Fruit fly (Drosophila melanogaster) whole organism, adult: ENCODE measurements around the gene CG10958.

Source experiments
- CG11617 ChIP-seq: fragments of 200-800 bp; sonication (Bioruptor generic); optimal IDR thresholded peaks from 2 replicates; lab custom pipeline; 2017; ENCODE audit warnings: mild to moderate bottlenecking, missing biosample characterization, missing genetic modification reagents, missing genetic modification characterization
- CG12768 ChIP-seq: fragments of 200-800 bp; sonication (Bioruptor generic); optimal IDR thresholded peaks from 2 replicates; lab custom pipeline; 2017; ENCODE audit warnings: missing biosample characterization, missing genetic modification characterization, mild to moderate bottlenecking, moderate library complexity, missing genetic modification reagents
- CG14711 ChIP-seq: fragments of 200-800 bp; sonication (Bioruptor generic); optimal IDR thresholded peaks from 2 replicates; lab custom pipeline; 2018; ENCODE audit warnings: missing biosample characterization, mild to moderate bottlenecking, missing genetic modification characterization, moderate library complexity
- CG1620 ChIP-seq: fragments of 200-800 bp; sonication (Bioruptor generic); optimal IDR thresholded peaks from 2 replicates; lab custom pipeline; 2016; ENCODE audit warnings: missing biosample characterization, missing genetic modification characterization
- CG33017 ChIP-seq: fragments of 200-800 bp; sonication (Bioruptor generic); optimal IDR thresholded peaks from 2 replicates; lab custom pipeline; 2018; ENCODE audit warnings: missing biosample characterization, mild to moderate bottlenecking, missing genetic modification characterization, moderate library complexity
- CG5204 ChIP-seq: fragments of 200-800 bp; sonication (Bioruptor generic); optimal IDR thresholded peaks from 2 replicates; lab custom pipeline; 2016; ENCODE audit warnings: missing biosample characterization, missing genetic modification characterization
- CG7045 ChIP-seq: fragments of 200-800 bp; sonication (Bioruptor generic); optimal IDR thresholded peaks from 2 replicates; lab custom pipeline; 2017; ENCODE audit warnings: missing biosample characterization, mild to moderate bottlenecking, missing genetic modification characterization
- CG7101 ChIP-seq: fragments of 200-800 bp; sonication (Bioruptor generic); optimal IDR thresholded peaks from 2 replicates; lab custom pipeline; 2018; ENCODE audit warnings: missing biosample characterization, mild to moderate bottlenecking, missing genetic modification characterization, moderate library complexity
- Clk ChIP-seq: fragments of 200-800 bp; sonication (Bioruptor generic); optimal IDR thresholded peaks from 2 replicates; lab custom pipeline; 2017; ENCODE audit warnings: missing biosample characterization, missing genetic modification characterization
- Crg-1 ChIP-seq: fragments of 200-800 bp; sonication (Bioruptor generic); optimal IDR thresholded peaks from 2 replicates; lab custom pipeline; 2016; ENCODE audit warnings: missing biosample characterization, missing genetic modification characterization
- Hr96 ChIP-seq: fragments of 200-800 bp; sonication (Bioruptor generic); optimal IDR thresholded peaks from 2 replicates; lab custom pipeline; 2016; ENCODE audit warnings: missing biosample characterization, missing genetic modification characterization
- Mnt ChIP-seq: fragments of 200-800 bp; sonication (Bioruptor generic); optimal IDR thresholded peaks from 2 replicates; lab custom pipeline; 2016; ENCODE audit warnings: missing biosample characterization, mild to moderate bottlenecking, missing genetic modification characterization
- bab1 ChIP-seq: fragments of 200-800 bp; sonication (Bioruptor generic); optimal IDR thresholded peaks from 3 replicates; lab custom pipeline; 2019; ENCODE audit warnings: missing biosample characterization, mild to moderate bottlenecking, missing genetic modification characterization, moderate library complexity
- cic ChIP-seq: fragments of 200-800 bp; sonication (Bioruptor generic); optimal IDR thresholded peaks from 2 replicates; lab custom pipeline; 2017; ENCODE audit warnings: missing biosample characterization, mild to moderate bottlenecking, missing genetic modification characterization, moderate library complexity
- cnc ChIP-seq, 2 experiments: fragments of >200 bp; optimal IDR thresholded peaks; 2 replicates each; lab custom pipeline; 2017
- kay ChIP-seq: fragments of 200-800 bp; sonication (Bioruptor generic); peaks from one replicate; lab custom pipeline; 2016; ENCODE audit warnings: missing biosample characterization, missing genetic modification characterization, borderline replicate concordance
- ovo ChIP-seq: fragments of 200-800 bp; sonication (Bioruptor generic); optimal IDR thresholded peaks from 2 replicates; lab custom pipeline; 2016; ENCODE audit warnings: missing biosample characterization, missing genetic modification characterization
- pad ChIP-seq: fragments of 200-800 bp; sonication (Bioruptor generic); optimal IDR thresholded peaks from 3 replicates; lab custom pipeline; 2017; ENCODE audit warnings: missing biosample characterization, missing genetic modification characterization, mild to moderate bottlenecking, moderate library complexity, missing genetic modification reagents
- tj ChIP-seq: fragments of 200-800 bp; sonication (Bioruptor generic); optimal IDR thresholded peaks from 3 replicates; lab custom pipeline; 2017; ENCODE audit warnings: missing biosample characterization, mild to moderate bottlenecking, missing genetic modification characterization, moderate library complexity
- toe ChIP-seq: fragments of 200-800 bp; sonication (Bioruptor generic); optimal IDR thresholded peaks from 2 replicates; lab custom pipeline; 2016; ENCODE audit warnings: missing biosample characterization, missing genetic modification characterization

CG10958 gene

DNA sequence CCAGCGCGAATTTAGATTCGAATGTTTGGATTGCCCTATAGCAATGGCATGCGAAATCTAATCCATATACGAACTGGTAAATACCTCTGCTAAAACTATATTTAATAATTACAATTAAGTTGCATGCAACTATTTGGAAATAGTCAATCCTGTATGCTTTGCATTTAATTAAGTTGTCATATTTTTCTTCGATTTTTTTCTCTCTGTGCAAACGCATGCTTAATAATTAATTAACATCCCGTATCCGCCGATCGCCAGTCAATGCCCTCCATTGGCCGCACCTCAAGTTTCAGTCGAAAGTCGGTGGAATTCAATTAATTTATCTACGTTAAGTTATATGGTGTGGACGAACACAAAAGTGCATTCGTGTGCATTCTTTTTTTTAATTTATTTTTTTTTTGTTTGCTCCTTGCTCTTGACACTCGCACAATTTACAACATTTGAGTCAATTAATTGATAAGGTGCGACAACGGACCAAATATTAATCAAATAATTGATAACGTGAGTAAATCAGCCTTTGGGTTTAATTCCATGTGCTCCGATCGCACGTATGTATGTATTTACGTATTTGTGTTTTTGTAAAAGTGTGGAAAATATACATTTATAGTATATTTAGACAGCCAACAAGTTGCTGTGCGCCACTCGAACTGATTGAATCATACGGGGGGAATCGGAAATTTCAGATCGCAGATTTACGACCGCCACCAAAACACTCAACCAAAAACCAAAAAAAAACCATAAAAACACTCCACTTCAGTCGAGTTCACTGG lies 25.6 kb upstream of the CG10958 start:
- TF ChIP-seq CG11617 (GFP tag; lab: Kevin White, UChicago) (peak; percentile 11), CG33017 (tag; lab: Kevin White, UChicago) (no peak), ovo (no peak), pad (GFP tag; lab: Kevin White, UChicago) (no peak), cic (peak; percentile 70), kay (GFP tag; lab: Kevin White, UChicago) (peak; percentile 92), Hr96 (GFP tag; lab: Kevin White, UChicago) (no peak), toe (no peak), tj (GFP tag; lab: Kevin White, UChicago) (peak; percentile 84), Crg-1 (GFP tag; lab: Kevin White, UChicago) (no peak), CG12768 (no peak), Mnt (GFP tag; lab: Kevin White, UChicago) (peak; percentile 77), CG14711 (tag; lab: Kevin White, UChicago) (peak; percentile 11), Clk (GFP tag; lab: Kevin White, UChicago) (no peak)

DNA sequence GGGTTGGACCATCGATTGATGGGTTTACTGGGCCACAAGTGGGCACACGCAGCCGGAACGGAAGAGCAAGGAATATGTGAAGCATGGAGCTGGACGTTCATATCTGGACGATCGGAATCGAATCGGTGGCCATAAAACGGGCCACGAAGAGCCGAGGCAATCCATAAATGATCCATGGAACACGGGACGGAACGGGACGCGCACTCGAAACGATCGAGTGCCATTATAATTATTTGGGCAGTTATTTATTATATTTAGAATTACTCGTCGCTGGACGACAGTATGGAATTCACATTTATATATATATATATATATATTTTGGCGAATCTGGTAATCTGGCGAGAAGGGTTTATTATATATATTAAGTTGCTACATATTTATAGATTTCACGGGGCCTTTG lies 24.1 kb upstream of the CG10958 start:
- no peak for TF ChIP-seq Mnt (GFP tag; lab: Kevin White, UChicago)
- no peak for TF ChIP-seq toe
- no peak for TF ChIP-seq Hr96 (GFP tag; lab: Kevin White, UChicago)
- TF ChIP-seq CG1620 (GFP tag; lab: Kevin White, UChicago) = no peak

DNA sequence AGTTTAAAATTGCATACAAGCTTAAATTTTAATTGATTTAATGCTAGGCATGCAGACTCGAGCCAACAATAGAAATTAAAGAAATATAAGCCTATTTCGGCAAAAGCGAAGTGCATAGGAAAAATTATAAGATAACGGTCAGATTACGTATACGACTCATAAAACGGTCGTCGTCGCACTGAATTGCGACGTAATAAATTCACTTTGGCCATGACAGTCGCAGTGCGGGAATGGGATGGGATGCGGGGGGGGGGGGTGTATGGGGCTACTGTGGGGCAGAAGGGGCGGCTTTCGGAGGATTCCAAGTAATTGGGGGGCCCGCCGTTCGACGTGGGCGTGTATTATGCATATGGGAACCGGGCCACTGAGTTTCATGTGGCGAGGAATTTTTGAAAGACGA lies 21.1 kb upstream of the CG10958 start:
- no peak for TF ChIP-seq CG1620 (GFP tag; lab: Kevin White, UChicago)
- TF ChIP-seq CG11617 (GFP tag; lab: Kevin White, UChicago) = no peak
- TF ChIP-seq toe = no peak
- no peak for TF ChIP-seq Hr96 (GFP tag; lab: Kevin White, UChicago)
- TF ChIP-seq ovo = peak; percentile 10
- no peak for TF ChIP-seq CG7045 (GFP tag; lab: Kevin White, UChicago)
- no peak for TF ChIP-seq bab1 (GFP tag; lab: Kevin White, UChicago)
- no peak for TF ChIP-seq Clk (GFP tag; lab: Kevin White, UChicago)
- no peak for TF ChIP-seq CG12768
- no peak for TF ChIP-seq kay (GFP tag; lab: Kevin White, UChicago)
- TF ChIP-seq CG14711 (tag; lab: Kevin White, UChicago) = no peak
- TF ChIP-seq CG33017 (tag; lab: Kevin White, UChicago) = no peak
- TF ChIP-seq Crg-1 (GFP tag; lab: Kevin White, UChicago) = no peak
- no peak for TF ChIP-seq cnc (optimal IDR thresholded peaks at IDR 0.05; lab: Kevin White, UChicago)
- no peak for TF ChIP-seq Mnt (GFP tag; lab: Kevin White, UChicago)
- no peak for TF ChIP-seq cic
- no peak for TF ChIP-seq CG7101 (tag; lab: Kevin White, UChicago)
- TF ChIP-seq tj (GFP tag; lab: Kevin White, UChicago) = peak; percentile 68

- TF ChIP-seq Mnt (GFP tag; lab: Kevin White, UChicago) = peak; percentile 16
- TF ChIP-seq toe = no peak
- TF ChIP-seq CG33017 (tag; lab: Kevin White, UChicago) = no peak
- no peak for TF ChIP-seq CG14711 (tag; lab: Kevin White, UChicago)
- TF ChIP-seq CG11617 (GFP tag; lab: Kevin White, UChicago) = peak; percentile 64
- peak; percentile 34 for TF ChIP-seq CG5204 (GFP tag; lab: Kevin White, UChicago)
- TF ChIP-seq Crg-1 (GFP tag; lab: Kevin White, UChicago) = no peak
- TF ChIP-seq kay (GFP tag; lab: Kevin White, UChicago) = no peak
- no peak for TF ChIP-seq bab1 (GFP tag; lab: Kevin White, UChicago)
- TF ChIP-seq pad (GFP tag; lab: Kevin White, UChicago) = no peak
- no peak for TF ChIP-seq CG1620 (GFP tag; lab: Kevin White, UChicago)
- TF ChIP-seq tj (GFP tag; lab: Kevin White, UChicago) = peak; percentile 53
- no peak for TF ChIP-seq Hr96 (GFP tag; lab: Kevin White, UChicago)
- TF ChIP-seq CG7045 (GFP tag; lab: Kevin White, UChicago) = peak; percentile 15
- no peak for TF ChIP-seq cic
- TF ChIP-seq CG12768 = no peak
- TF ChIP-seq ovo = no peak
- no peak for TF ChIP-seq cnc (optimal IDR thresholded peaks at IDR 0.05; lab: Kevin White, UChicago)
- no peak for TF ChIP-seq Clk (GFP tag; lab: Kevin White, UChicago)
- peak; percentile 45 for TF ChIP-seq CG7101 (tag; lab: Kevin White, UChicago)
These were observed 19.4 kb upstream of the CG10958 start for dm6 chrX:8112715-8113114.

DNA sequence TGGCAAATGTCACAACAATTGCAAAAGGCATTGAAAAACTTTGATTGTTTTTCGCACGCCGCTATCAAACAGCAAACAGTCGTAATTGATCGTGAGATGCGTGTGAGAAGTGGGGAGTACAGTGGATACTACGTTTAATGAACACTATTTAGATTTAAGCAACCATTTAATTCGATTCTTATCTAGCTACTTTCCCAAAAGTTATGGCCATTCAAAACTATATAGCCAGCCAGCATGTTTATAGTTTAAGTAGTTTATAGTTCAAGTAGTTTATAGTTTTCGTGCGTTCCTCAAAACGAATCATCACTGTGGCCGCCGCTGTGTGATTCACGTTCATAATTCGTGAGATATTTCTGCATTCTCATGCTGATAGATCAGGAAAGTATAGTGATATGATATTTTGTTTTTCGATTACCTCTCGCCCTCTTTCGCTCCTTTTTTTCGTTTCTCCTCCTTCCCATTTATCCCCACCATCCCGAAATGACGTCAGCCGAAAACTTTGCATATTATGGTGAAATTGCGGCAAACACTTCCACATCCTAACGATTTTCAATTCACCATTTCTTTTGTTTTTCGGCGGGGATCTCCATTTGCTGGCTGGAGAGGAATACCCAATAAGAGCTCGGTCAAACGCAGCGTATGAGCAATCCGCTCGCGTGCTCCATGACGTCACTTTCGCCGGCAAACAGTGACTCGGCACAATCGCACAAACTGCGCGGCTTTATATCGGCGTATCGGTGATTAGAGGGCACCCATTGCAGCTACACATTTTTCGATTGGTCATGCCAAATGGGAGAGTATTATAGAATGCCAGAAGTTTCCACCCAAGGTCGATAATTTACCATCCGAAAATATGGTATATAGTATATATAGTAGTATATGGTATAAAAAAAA lies 18.5 kb upstream of the CG10958 start:
- no peak for TF ChIP-seq CG11617 (GFP tag; lab: Kevin White, UChicago)
- TF ChIP-seq CG7045 (GFP tag; lab: Kevin White, UChicago) = peak; percentile 63
- peak; percentile 51 for TF ChIP-seq bab1 (GFP tag; lab: Kevin White, UChicago)
- peak; percentile 93 to 96 for TF ChIP-seq cnc (optimal IDR thresholded peaks at IDR 0.05; lab: Kevin White, UChicago)
- peak; percentile 27 for TF ChIP-seq Crg-1 (GFP tag; lab: Kevin White, UChicago)
- peak; percentile 78 for TF ChIP-seq CG33017 (tag; lab: Kevin White, UChicago)
- peak; percentile 67 for TF ChIP-seq CG14711 (tag; lab: Kevin White, UChicago)
- peak; percentile 15 for TF ChIP-seq Clk (GFP tag; lab: Kevin White, UChicago)
- TF ChIP-seq CG7101 (tag; lab: Kevin White, UChicago) = peak; percentile 88
- TF ChIP-seq Hr96 (GFP tag; lab: Kevin White, UChicago) = peak; percentile 59
- no peak for TF ChIP-seq pad (GFP tag; lab: Kevin White, UChicago)
- no peak for TF ChIP-seq ovo
- TF ChIP-seq CG1620 (GFP tag; lab: Kevin White, UChicago) = peak; percentile 11
- peak; percentile 23 for TF ChIP-seq Mnt (GFP tag; lab: Kevin White, UChicago)
- no peak for TF ChIP-seq cic
- peak; percentile 92 for TF ChIP-seq kay (GFP tag; lab: Kevin White, UChicago)
- peak; percentile 68 for TF ChIP-seq CG5204 (GFP tag; lab: Kevin White, UChicago)
- no peak for TF ChIP-seq tj (GFP tag; lab: Kevin White, UChicago)
- peak; percentile 28 for TF ChIP-seq toe
- TF ChIP-seq CG12768 = peak; percentile 33
